Fruit fly (Drosophila melanogaster) whole organism, embryonic: ENCODE results near the gene Ca-Ma2d.
A peak's percentile ranks its signal among the peaks of the same experiment; 100 is the strongest.

Source experiments
- Bgb ChIP-seq: fragments of 200-800 bp; sonication (Bioruptor generic); IDR thresholded peaks from 2 replicates; pipeline ENCODE4 v1.3.6; 2022; ENCODE audit warnings: missing biosample characterization, missing genetic modification characterization; ENCODE audit not compliant: partially characterized antibody
- CG12071 ChIP-seq: fragments of 200-800 bp; sonication (Bioruptor generic); optimal IDR thresholded peaks from 3 replicates; lab custom pipeline; 2018; ENCODE audit warnings: missing biosample characterization, mild to moderate bottlenecking, missing genetic modification characterization
- CG12236 ChIP-seq: fragments of 200-800 bp; sonication (Bioruptor generic); optimal IDR thresholded peaks from 2 replicates; lab custom pipeline; 2016; ENCODE audit warnings: missing biosample characterization, missing genetic modification characterization
- CG12391 ChIP-seq: fragments of 200-800 bp; sonication (Bioruptor generic); optimal IDR thresholded peaks from 3 replicates; lab custom pipeline; 2018; ENCODE audit warnings: missing biosample characterization, mild to moderate bottlenecking, missing genetic modification characterization, moderate library complexity
- CG15601 ChIP-seq: fragments of 200-800 bp; sonication (Bioruptor generic); optimal IDR thresholded peaks from 3 replicates; lab custom pipeline; 2019; ENCODE audit warnings: missing biosample characterization, mild to moderate bottlenecking, missing genetic modification characterization, moderate library complexity
- CG15696 ChIP-seq: fragments of 200-800 bp; sonication (Bioruptor generic); optimal IDR thresholded peaks from 2 replicates; lab custom pipeline; 2019; ENCODE audit warnings: missing biosample characterization, mild to moderate bottlenecking, missing genetic modification characterization, moderate library complexity
- CG17612 ChIP-seq: fragments of 200-800 bp; sonication (Bioruptor generic); IDR thresholded peaks from 2 replicates; pipeline ENCODE4 v1.3.6; 2022; ENCODE audit warnings: missing biosample characterization, missing genetic modification characterization
- CG18599 ChIP-seq: fragments of 200-800 bp; sonication (Bioruptor generic); optimal IDR thresholded peaks from 3 replicates; lab custom pipeline; 2017; ENCODE audit warnings: missing biosample characterization, missing genetic modification characterization, mild to moderate bottlenecking, moderate library complexity, missing genetic modification reagents
- CG8924 ChIP-seq: fragments of 200-800 bp; optimal IDR thresholded peaks from 3 replicates; lab custom pipeline; 2019; ENCODE audit warnings: missing biosample characterization, mild to moderate bottlenecking, missing genetic modification characterization, moderate library complexity
- CG9609 ChIP-seq: fragments of 200-800 bp; sonication (Bioruptor generic); optimal IDR thresholded peaks from 3 replicates; lab custom pipeline; 2016; ENCODE audit warnings: missing biosample characterization, missing genetic modification characterization
- CoRest ChIP-seq: fragments of 200-800 bp; sonication (Bioruptor generic); optimal IDR thresholded peaks from 3 replicates; lab custom pipeline; 2018; ENCODE audit warnings: missing biosample characterization, mild to moderate bottlenecking, missing genetic modification characterization, moderate library complexity
- D ChIP-seq, 2 experiments: fragments of 200-800 bp in 1 of 2; fragments of >200 bp in 1 of 2; sonication (Bioruptor generic) in 1 of 2; optimal IDR thresholded peaks; 2 replicates in 1 of 2; 3 replicates in 1 of 2; lab custom pipeline; 2017; ENCODE audit warnings: mild to moderate bottlenecking in 1 of 2, missing biosample characterization in 1 of 2, missing genetic modification characterization in 1 of 2, missing genetic modification reagents in 1 of 2
- Doc2 ChIP-seq: fragments of 200-800 bp; sonication (Bioruptor generic); IDR thresholded peaks from 2 replicates; pipeline ENCODE4 v1.3.6; 2022; ENCODE audit warnings: missing biosample characterization, missing genetic modification characterization
- Ets65A ChIP-seq: fragments of 200-800 bp; sonication (Bioruptor generic); peaks from one replicate; lab custom pipeline; 2016; ENCODE audit warnings: missing biosample characterization, missing genetic modification characterization
- Med ChIP-seq: fragments of 200-800 bp; sonication (Bioruptor generic); peaks from one replicate; lab custom pipeline; 2016; ENCODE audit warnings: missing biosample characterization, missing genetic modification characterization, mild to moderate bottlenecking, inconsistent platforms, moderate library complexity
- Mes4 ChIP-seq: fragments of 200-800 bp; sonication (Bioruptor generic); optimal IDR thresholded peaks from 2 replicates; lab custom pipeline; 2016; ENCODE audit warnings: missing biosample characterization, missing genetic modification characterization
- Myb ChIP-seq: fragments of 200-800 bp; sonication (Bioruptor generic); optimal IDR thresholded peaks from 2 replicates; lab custom pipeline; 2016; ENCODE audit warnings: missing biosample characterization, missing genetic modification characterization
- Opbp ChIP-seq: fragments of 200-800 bp; sonication (Bioruptor generic); IDR thresholded peaks from 3 replicates; pipeline ENCODE4 v1.3.6; 2022; ENCODE audit warnings: missing biosample characterization, missing genetic modification characterization; ENCODE audit not compliant: partially characterized antibody
- Ssrp ChIP-seq: fragments of 200-800 bp; sonication (Bioruptor generic); optimal IDR thresholded peaks from 2 replicates; lab custom pipeline; 2018; ENCODE audit warnings: missing biosample characterization, mild to moderate bottlenecking, missing genetic modification characterization, moderate library complexity
- ase ChIP-seq: fragments of 200-800 bp; sonication (Bioruptor generic); IDR thresholded peaks from 3 replicates; pipeline ENCODE4 v1.3.6; 2022; ENCODE audit warnings: missing biosample characterization, missing genetic modification characterization
- chif ChIP-seq, 2 experiments: fragments of 200-800 bp; sonication (Bioruptor generic); optimal IDR thresholded peaks; 3 replicates each; lab custom pipeline; 2016; ENCODE audit warnings: missing biosample characterization in 2 of 2, missing genetic modification characterization in 2 of 2
- chinmo ChIP-seq: fragments of 200-800 bp; sonication (Bioruptor generic); IDR thresholded peaks from 4 replicates; pipeline ENCODE4 v1.3.6; 2022; ENCODE audit warnings: missing biosample characterization, missing genetic modification characterization; ENCODE audit not compliant: partially characterized antibody
- crol ChIP-seq: fragments of 200-800 bp; sonication (Bioruptor generic); IDR thresholded peaks from 2 replicates; pipeline ENCODE4 v1.3.6; 2022; ENCODE audit warnings: missing biosample characterization, missing genetic modification characterization
- dysf ChIP-seq: fragments of 200-800 bp; sonication (Bioruptor generic); IDR thresholded peaks from 3 replicates; pipeline ENCODE4 v1.3.6; 2022; ENCODE audit warnings: missing biosample characterization, missing genetic modification characterization
- en ChIP-seq: fragments of 200-800 bp; sonication (Bioruptor generic); optimal IDR thresholded peaks from 2 replicates; lab custom pipeline; 2016; ENCODE audit warnings: missing biosample characterization, missing genetic modification characterization
- ewg ChIP-seq: fragments of 200-800 bp; sonication (Bioruptor generic); optimal IDR thresholded peaks from 3 replicates; lab custom pipeline; 2017; ENCODE audit warnings: mild to moderate bottlenecking, missing biosample characterization, missing genetic modification reagents, missing genetic modification characterization
- grau ChIP-seq: fragments of 200-800 bp; optimal IDR thresholded peaks from 3 replicates; lab custom pipeline; 2019; ENCODE audit warnings: missing biosample characterization, mild to moderate bottlenecking, missing genetic modification characterization, moderate library complexity
- kah ChIP-seq: fragments of 200-800 bp; sonication (Bioruptor generic); optimal IDR thresholded peaks from 2 replicates; lab custom pipeline; 2018; ENCODE audit warnings: missing biosample characterization, mild to moderate bottlenecking, missing genetic modification characterization
- lbe ChIP-seq: fragments of 200-800 bp; sonication (Bioruptor generic); optimal IDR thresholded peaks from 2 replicates; lab custom pipeline; 2016; ENCODE audit warnings: missing biosample characterization, mild to moderate bottlenecking, missing genetic modification characterization
- nmo ChIP-seq: fragments of 200-800 bp; sonication (Bioruptor generic); optimal IDR thresholded peaks from 2 replicates; lab custom pipeline; 2018; ENCODE audit warnings: missing biosample characterization, mild to moderate bottlenecking, missing genetic modification characterization, moderate library complexity
- oc ChIP-seq: fragments of 200-800 bp; sonication (Bioruptor generic); optimal IDR thresholded peaks from 2 replicates; lab custom pipeline; 2018; ENCODE audit warnings: missing biosample characterization, mild to moderate bottlenecking, missing genetic modification characterization, moderate library complexity
- pfk ChIP-seq: fragments of 200-800 bp; sonication (Bioruptor generic); optimal IDR thresholded peaks from 2 replicates; lab custom pipeline; 2018; ENCODE audit warnings: missing biosample characterization, mild to moderate bottlenecking, missing genetic modification characterization, moderate library complexity
- phol ChIP-seq: fragments of 200-800 bp; sonication (Bioruptor generic); optimal IDR thresholded peaks from 3 replicates; lab custom pipeline; 2018; ENCODE audit warnings: missing biosample characterization, mild to moderate bottlenecking, missing genetic modification characterization, moderate library complexity
- prd ChIP-seq, 3 experiments: fragments of >200 bp in 2 of 3; fragments of 200-800 bp in 1 of 3; sonication (Bioruptor generic) in 1 of 3; optimal IDR thresholded peaks in 2 of 3; IDR thresholded peaks in 1 of 3; 2 replicates in 2 of 3; 3 replicates in 1 of 3; pipeline versions ENCODE4 v1.3.6 to Lab custom; 2017 to 2022; ENCODE audit warnings: missing biosample characterization in 1 of 3, missing genetic modification characterization in 1 of 3
- scrt ChIP-seq: fragments of 200-800 bp; sonication (Bioruptor generic); optimal IDR thresholded peaks from 2 replicates; lab custom pipeline; 2018; ENCODE audit warnings: missing biosample characterization, mild to moderate bottlenecking, missing genetic modification characterization, moderate library complexity
- sd ChIP-seq: fragments of 200-800 bp; sonication (Bioruptor generic); optimal IDR thresholded peaks from 3 replicates; lab custom pipeline; 2018; ENCODE audit warnings: missing biosample characterization, mild to moderate bottlenecking, missing genetic modification characterization, moderate library complexity
- sens ChIP-seq: fragments of 200-800 bp; sonication (Bioruptor generic); peaks from one replicate; lab custom pipeline; 2016; ENCODE audit warnings: missing biosample characterization, missing genetic modification characterization
- twi ChIP-seq: fragments of 200-800 bp; optimal IDR thresholded peaks from 2 replicates; lab custom pipeline; 2019; ENCODE audit warnings: missing biosample characterization, mild to moderate bottlenecking, missing genetic modification characterization, moderate library complexity

Ca-Ma2d gene

DNA sequence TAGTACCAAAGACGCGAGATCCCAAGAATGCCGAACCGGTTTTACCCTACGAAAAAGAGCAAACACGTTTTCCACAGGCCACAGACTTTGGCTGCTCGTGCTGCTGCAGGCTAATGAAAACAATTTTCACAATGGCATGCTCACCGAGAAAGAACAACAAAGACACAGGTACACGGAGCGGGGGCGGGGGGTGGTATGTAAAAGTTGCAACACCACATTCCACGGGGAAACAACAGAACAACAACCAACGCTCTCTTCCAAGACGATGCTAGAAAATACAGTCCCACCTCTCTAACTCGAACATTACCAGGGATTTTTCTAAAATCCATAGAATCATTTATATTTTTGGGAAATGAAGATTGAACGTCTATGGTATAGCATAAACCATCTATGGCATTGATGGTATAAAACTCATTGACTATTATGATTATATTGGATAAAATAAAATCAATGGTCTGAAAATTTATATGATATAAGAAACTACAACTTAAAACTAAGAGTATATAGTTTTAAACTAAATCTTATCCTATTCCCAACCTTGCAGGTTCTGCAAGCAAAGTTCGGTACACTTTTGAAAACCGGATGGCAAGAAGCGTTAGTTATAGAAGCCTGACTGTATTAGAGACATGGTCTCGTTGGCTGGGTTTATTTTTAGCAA, 50.3 kb downstream of the Ca-Ma2d start (continued):
- TF ChIP-seq prd (optimal IDR thresholded peaks at IDR 0.05; lab: Kevin White, UChicago) (no peak), prd (GFP tag; IDR thresholded peaks at IDR 0.05; lab: Robert Waterston, UW) (no peak), ewg (no peak), Ets65A (GFP tag; lab: Kevin White, UChicago) (peak; percentile 38), CG18599 (GFP tag; lab: Kevin White, UChicago) (no peak), lbe (GFP tag; lab: Kevin White, UChicago) (no peak), CG17612 (GFP tag; lab: Robert Waterston, UW) (no peak), Doc2 (GFP tag; lab: Robert Waterston, UW) (no peak), sd (tag; lab: Kevin White, UChicago) (peak; percentile 97), ase (GFP tag; lab: Robert Waterston, UW) (no peak), twi (tag; lab: Kevin White, UChicago) (peak; percentile 22), Med (peak; percentile 46), CG15601 (tag; lab: Kevin White, UChicago) (peak; percentile 16), CG12391 (tag; lab: Kevin White, UChicago) (peak; percentile 7), chif (GFP tag; optimal IDR thresholded peaks at IDR 0.05; lab: Kevin White, UChicago) (no peak), crol (GFP tag; lab: Robert Waterston, UW) (peak; percentile 83), Ssrp (tag; lab: Kevin White, UChicago) (peak; percentile 26), CoRest (tag; lab: Kevin White, UChicago) (peak; percentile 36), CG8924 (tag; lab: Kevin White, UChicago) (peak; percentile 15), grau (tag; lab: Kevin White, UChicago) (peak; percentile 92), phol (tag; lab: Kevin White, UChicago) (peak; percentile 6), sens (GFP tag; lab: Kevin White, UChicago) (peak; percentile 77), CG15696 (tag; lab: Kevin White, UChicago) (peak; percentile 8)

DNA sequence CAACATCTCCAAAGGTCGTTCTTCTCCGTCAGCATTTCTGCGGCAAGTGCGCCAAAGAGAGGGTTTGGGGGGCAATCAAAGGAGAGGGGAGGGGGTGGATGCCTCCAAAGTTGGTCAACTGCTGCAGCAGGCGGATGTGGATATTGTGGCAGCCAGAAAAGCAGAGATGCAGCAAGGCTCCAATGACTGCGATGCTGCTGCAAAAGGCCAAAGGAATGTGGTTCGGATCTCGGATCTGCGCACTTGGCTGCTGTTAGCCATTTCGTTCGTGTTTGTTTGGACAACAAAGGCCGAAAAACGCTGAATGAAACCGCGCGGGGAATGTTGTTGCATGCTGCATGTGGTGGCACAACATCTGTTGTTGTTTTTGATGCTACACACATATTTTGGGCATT, 50.8 kb downstream of the Ca-Ma2d start:
- TF ChIP-seq Myb (GFP tag; lab: Kevin White, UChicago) (no peak), en (GFP tag; lab: Kevin White, UChicago) (no peak), CG12236 (GFP tag; lab: Kevin White, UChicago) (no peak), pfk (GFP tag; lab: Kevin White, UChicago) (peak; percentile 24), chinmo (0 out of 4 replicates have a peak, but pooled peaks have one; percentile 23), crol (GFP tag; lab: Robert Waterston, UW) (peak; percentile 44), twi (tag; lab: Kevin White, UChicago) (peak; percentile 82), scrt (GFP tag; lab: Kevin White, UChicago) (no peak), CG12071 (GFP tag; lab: Kevin White, UChicago) (no peak), kah (GFP tag; lab: Kevin White, UChicago) (no peak), Opbp (0 out of 3 replicates have a peak, but pooled peaks have one; percentile 22), oc (tag; lab: Kevin White, UChicago) (no peak), nmo (no peak), sd (tag; lab: Kevin White, UChicago) (peak; percentile 13), CG9609 (no peak), dysf (no peak), Mes4 (GFP tag; lab: Kevin White, UChicago) (no peak), Bgb (GFP tag; lab: Robert Waterston, UW) (no peak), D (optimal IDR thresholded peaks at IDR 0.05; lab: Kevin White, UChicago) (peak; percentile 58), D (GFP tag; optimal IDR thresholded peaks at IDR 0.05; lab: Kevin White, UChicago) (no peak)
